Worm (Caenorhabditis elegans): Measurements from ENCODE around the gene isp-1.

- TF ChIP-seq madf-9 (GFP tag; conservative IDR thresholded peaks at IDR 0.05) (no peak), ceh-28 (tag; optimal IDR thresholded peaks at IDR 0.05) (no peak), zfp-2 (tag; optimal IDR thresholded peaks at IDR 0.05) (no peak), dpl-1 (GFP tag; optimal IDR thresholded peaks at IDR 0.05) (no peak), lsy-2 (tag; optimal IDR thresholded peaks at IDR 0.05) (no peak), pha-4 (GFP tag; IDR thresholded peaks at IDR 0.05) (no peak), pha-4 (tag; optimal IDR thresholded peaks at IDR 0.05) (no peak), unc-62 (GFP tag; optimal IDR thresholded peaks at IDR 0.05 in 1 of 2) (no peak), unc-62 (tag; optimal IDR thresholded peaks at IDR 0.05) (no peak), nhr-11 (tag; optimal IDR thresholded peaks at IDR 0.05) (no peak), lin-39 (tag; optimal IDR thresholded peaks at IDR 0.05) (no peak), fos-1 (tag; optimal IDR thresholded peaks at IDR 0.05) (no peak), nhr-237 (tag; optimal IDR thresholded peaks at IDR 0.05) (no peak)
Observed at ce11 chrIV:8159995-8160394, 24.1 kb upstream of the isp-1 start.

Data from whole organism, L4 larva.